Fruit fly (Drosophila melanogaster) whole organism, prepupa: Measurements from ENCODE around the gene Cp7Fb.

Experiments
- CG10631 ChIP-seq: fragments of 200-800 bp; sonication (Bioruptor generic); optimal IDR thresholded peaks from 2 replicates; lab custom pipeline; 2016; ENCODE audit warnings: missing biosample characterization, missing genetic modification characterization
- CG11902 ChIP-seq: fragments of 200-800 bp; sonication (Bioruptor generic); optimal IDR thresholded peaks from 3 replicates; lab custom pipeline; 2016; ENCODE audit warnings: missing biosample characterization, missing genetic modification characterization
- CG1621 ChIP-seq: fragments of 200-800 bp; sonication (Bioruptor generic); optimal IDR thresholded peaks from 3 replicates; lab custom pipeline; 2018; ENCODE audit warnings: missing biosample characterization, mild to moderate bottlenecking, missing genetic modification characterization
- CG34406 ChIP-seq: fragments of 200-800 bp; sonication (Bioruptor generic); optimal IDR thresholded peaks from 3 replicates; lab custom pipeline; 2016; ENCODE audit warnings: missing biosample characterization, missing genetic modification characterization
- CG6792 ChIP-seq: fragments of 200-800 bp; sonication (Bioruptor generic); optimal IDR thresholded peaks from 3 replicates; lab custom pipeline; 2016; ENCODE audit warnings: missing biosample characterization, missing genetic modification characterization
- Hr39 ChIP-seq: fragments of 200-800 bp; sonication (Bioruptor generic); optimal IDR thresholded peaks from 2 replicates; lab custom pipeline; 2016; ENCODE audit warnings: missing biosample characterization, missing genetic modification characterization

DNA sequence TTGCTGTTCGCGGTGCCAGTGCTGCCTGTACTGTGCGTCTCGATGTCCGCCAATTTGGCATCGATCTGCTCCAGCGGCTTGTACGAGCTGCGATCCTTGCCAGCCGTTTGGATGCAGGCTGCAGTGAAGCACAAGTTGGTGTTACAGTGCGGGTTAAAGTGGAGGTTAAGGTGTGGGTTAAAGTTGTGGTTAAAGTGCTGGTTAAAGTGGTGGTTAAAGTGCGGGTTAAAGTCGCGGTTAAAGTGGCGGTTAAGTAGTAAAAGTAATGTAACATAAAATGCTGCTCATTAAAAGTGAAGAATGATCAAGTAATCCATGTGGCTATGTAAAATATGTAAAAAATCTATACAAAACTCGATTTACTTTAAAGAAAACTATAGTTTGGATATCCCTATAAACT is 21.5 kb upstream of the Cp7Fb start:
- TF ChIP-seq CG34406 (GFP tag; lab: Kevin White, UChicago) (no peak), CG6792 (GFP tag; lab: Kevin White, UChicago) (no peak), CG10631 (no peak), Hr39 (GFP tag; lab: Kevin White, UChicago) (no peak), CG11902 (no peak), CG1621 (tag; lab: Kevin White, UChicago) (no peak)
